Fruit fly (Drosophila melanogaster) whole organism, embryonic: ENCODE results near the gene Girdin.

ENCODE experiments used
- Blimp-1 ChIP-seq: fragments of 200-800 bp; sonication (Bioruptor generic); optimal IDR thresholded peaks from 3 replicates; lab custom pipeline; 2018; ENCODE audit warnings: missing biosample characterization, missing genetic modification characterization, mild to moderate bottlenecking, moderate library complexity, missing genetic modification reagents
- Bteb2 ChIP-seq: fragments of 200-800 bp; sonication (Bioruptor generic); optimal IDR thresholded peaks from 2 replicates; lab custom pipeline; 2016; ENCODE audit warnings: missing biosample characterization, missing genetic modification characterization
- CG10147 ChIP-seq: fragments of 200-800 bp; sonication (Bioruptor generic); optimal IDR thresholded peaks from 2 replicates; lab custom pipeline; 2019; ENCODE audit warnings: missing biosample characterization, mild to moderate bottlenecking, missing genetic modification characterization, moderate library complexity
- CG10462 ChIP-seq: fragments of 200-800 bp; sonication (Bioruptor generic); optimal IDR thresholded peaks from 2 replicates; lab custom pipeline; 2016; ENCODE audit warnings: missing biosample characterization, missing genetic modification characterization
- CG11247 ChIP-seq: fragments of 200-800 bp; sonication (Bioruptor generic); IDR thresholded peaks from 2 replicates; pipeline ENCODE4 v1.3.6; 2022; ENCODE audit warnings: missing biosample characterization, missing genetic modification characterization
- CG12155 ChIP-seq: fragments of 200-800 bp; sonication (Bioruptor generic); optimal IDR thresholded peaks from 3 replicates; lab custom pipeline; 2016; ENCODE audit warnings: missing biosample characterization, missing genetic modification characterization
- CG12391 ChIP-seq: fragments of 200-800 bp; sonication (Bioruptor generic); optimal IDR thresholded peaks from 3 replicates; lab custom pipeline; 2018; ENCODE audit warnings: missing biosample characterization, mild to moderate bottlenecking, missing genetic modification characterization, moderate library complexity
- CG12659 ChIP-seq: fragments of 200-800 bp; sonication (Bioruptor generic); optimal IDR thresholded peaks from 3 replicates; lab custom pipeline; 2017; ENCODE audit warnings: mild to moderate bottlenecking, missing biosample characterization, missing genetic modification reagents, missing genetic modification characterization
- CG14050 ChIP-seq: fragments of 200-800 bp; sonication (Bioruptor generic); IDR thresholded peaks from 3 replicates; pipeline ENCODE4 v1.3.6; 2022; ENCODE audit warnings: missing biosample characterization, missing genetic modification characterization
- CG14441 ChIP-seq: fragments of 200-800 bp; sonication (Bioruptor generic); IDR thresholded peaks from 2 replicates; pipeline ENCODE4 v1.3.6; 2022; ENCODE audit warnings: missing biosample characterization, missing genetic modification characterization
- CG14667 ChIP-seq: fragments of 200-800 bp; sonication (Bioruptor generic); IDR thresholded peaks from 2 replicates; pipeline ENCODE4 v1.3.6; 2022; ENCODE audit warnings: missing biosample characterization, missing genetic modification characterization
- CG16813 ChIP-seq: fragments of 200-800 bp; sonication (Bioruptor generic); IDR thresholded peaks from 3 replicates; pipeline ENCODE4 v1.3.6; 2022; ENCODE audit warnings: missing biosample characterization, missing genetic modification characterization; ENCODE audit not compliant: partially characterized antibody
- CG16815 ChIP-seq: fragments of 200-800 bp; sonication (Bioruptor generic); optimal IDR thresholded peaks from 3 replicates; lab custom pipeline; 2017; ENCODE audit warnings: missing biosample characterization, mild to moderate bottlenecking, missing genetic modification characterization
- CG17361 ChIP-seq: fragments of 200-800 bp; sonication (Bioruptor generic); IDR thresholded peaks from 3 replicates; pipeline ENCODE4 v1.3.6; 2022; ENCODE audit warnings: missing biosample characterization, missing genetic modification characterization
- CG1832 ChIP-seq: fragments of 200-800 bp; sonication (Bioruptor generic); optimal IDR thresholded peaks from 2 replicates; lab custom pipeline; 2017; ENCODE audit warnings: missing biosample characterization, mild to moderate bottlenecking, missing genetic modification characterization, inconsistent platforms
- CG18619 ChIP-seq: fragments of 200-800 bp; sonication (Bioruptor generic); optimal IDR thresholded peaks from 3 replicates; lab custom pipeline; 2017; ENCODE audit warnings: missing biosample characterization, mild to moderate bottlenecking, missing genetic modification characterization
- CG2875 ChIP-seq: fragments of 200-800 bp; sonication (Bioruptor generic); optimal IDR thresholded peaks from 2 replicates; lab custom pipeline; 2017; ENCODE audit warnings: missing biosample characterization, mild to moderate bottlenecking, missing genetic modification characterization, missing genetic modification reagents
- CG32767 ChIP-seq: fragments of 200-800 bp; sonication (Bioruptor generic); IDR thresholded peaks from 2 replicates; pipeline ENCODE4 v1.3.6; 2022; ENCODE audit warnings: missing biosample characterization, missing genetic modification characterization
- CG3407 ChIP-seq: fragments of 200-800 bp; sonication (Bioruptor generic); optimal IDR thresholded peaks from 2 replicates; lab custom pipeline; 2018; ENCODE audit warnings: missing biosample characterization, mild to moderate bottlenecking, missing genetic modification characterization
- CG34224 ChIP-seq: fragments of 200-800 bp; sonication (Bioruptor generic); IDR thresholded peaks from 3 replicates; pipeline ENCODE4 v1.3.6; 2022; ENCODE audit warnings: missing biosample characterization, missing genetic modification characterization; ENCODE audit not compliant: partially characterized antibody
- CG6272 ChIP-seq: fragments of 200-800 bp; sonication (Bioruptor generic); IDR thresholded peaks from 2 replicates; pipeline ENCODE4 v1.3.6; 2022; ENCODE audit warnings: missing biosample characterization, missing genetic modification characterization
- CG7839 ChIP-seq: fragments of 200-800 bp; sonication (Bioruptor generic); optimal IDR thresholded peaks from 3 replicates; lab custom pipeline; 2018; ENCODE audit warnings: missing biosample characterization, mild to moderate bottlenecking, missing genetic modification characterization, moderate library complexity
- CG9609 ChIP-seq: fragments of 200-800 bp; sonication (Bioruptor generic); optimal IDR thresholded peaks from 3 replicates; lab custom pipeline; 2016; ENCODE audit warnings: missing biosample characterization, missing genetic modification characterization
- CG9932 ChIP-seq: fragments of 200-800 bp; sonication (Bioruptor generic); IDR thresholded peaks from 2 replicates; pipeline ENCODE4 v1.3.6; 2022; ENCODE audit warnings: missing biosample characterization, missing genetic modification characterization
- Camta ChIP-seq: fragments of 200-800 bp; sonication (Bioruptor generic); optimal IDR thresholded peaks from 2 replicates; lab custom pipeline; 2016; ENCODE audit warnings: missing biosample characterization, missing genetic modification characterization
- Doc3 ChIP-seq: fragments of 200-800 bp; sonication (Bioruptor generic); IDR thresholded peaks from 3 replicates; pipeline ENCODE4 v1.3.6; 2022; ENCODE audit warnings: missing biosample characterization, missing genetic modification characterization; ENCODE audit not compliant: partially characterized antibody
- GATAe ChIP-seq: fragments of 200-800 bp; sonication (Bioruptor generic); conservative IDR thresholded peaks from 2 replicates; pipeline ENCODE4 v1.3.6; 2022; ENCODE audit warnings: missing biosample characterization, missing genetic modification characterization
- Gug ChIP-seq: fragments of 200-800 bp; sonication (Bioruptor generic); IDR thresholded peaks from 4 replicates; pipeline ENCODE4 v1.3.6; 2022; ENCODE audit warnings: missing biosample characterization, missing genetic modification characterization
- HLH3B ChIP-seq: fragments of 200-800 bp; sonication (Bioruptor generic); IDR thresholded peaks from 2 replicates; pipeline ENCODE4 v1.3.6; 2022; ENCODE audit warnings: missing biosample characterization, missing genetic modification characterization
- HLH4C ChIP-seq: fragments of 200-800 bp; sonication (Bioruptor generic); IDR thresholded peaks from 3 replicates; pipeline ENCODE4 v1.3.6; 2022; ENCODE audit warnings: missing biosample characterization, missing genetic modification characterization; ENCODE audit not compliant: partially characterized antibody
- Hr78 ChIP-seq, 2 experiments: fragments of 200-800 bp in 1 of 2; fragments of >200 bp in 1 of 2; sonication (Bioruptor generic) in 1 of 2; optimal IDR thresholded peaks; 2 replicates each; lab custom pipeline; 2017 to 2019; ENCODE audit warnings: missing biosample characterization in 2 of 2, missing genetic modification characterization in 2 of 2, mild to moderate bottlenecking in 1 of 2, moderate library complexity in 1 of 2
- Lim3 ChIP-seq: fragments of 200-800 bp; sonication (Bioruptor generic); IDR thresholded peaks from 2 replicates; pipeline ENCODE4 v1.3.6; 2022; ENCODE audit warnings: missing biosample characterization, missing genetic modification characterization
- Optix ChIP-seq: fragments of 200-800 bp; sonication (Bioruptor generic); IDR thresholded peaks from 3 replicates; pipeline ENCODE4 v1.3.6; 2022; ENCODE audit warnings: missing biosample characterization, missing genetic modification characterization
- Ptx1 ChIP-seq: fragments of 200-800 bp; sonication (Bioruptor generic); IDR thresholded peaks from 2 replicates; pipeline ENCODE4 v1.3.6; 2022; ENCODE audit warnings: missing biosample characterization, missing genetic modification characterization
- Usf ChIP-seq: fragments of 200-800 bp; sonication (Bioruptor generic); optimal IDR thresholded peaks from 2 replicates; lab custom pipeline; 2017; ENCODE audit warnings: missing genotype, missing biosample characterization, missing genetic modification characterization
- abd-A ChIP-seq: fragments of 200-800 bp; sonication (Bioruptor generic); optimal IDR thresholded peaks from 3 replicates; lab custom pipeline; 2019; ENCODE audit warnings: missing biosample characterization, mild to moderate bottlenecking, missing genetic modification characterization, moderate library complexity
- bcd ChIP-seq: fragments of 200-800 bp; sonication (Bioruptor generic); optimal IDR thresholded peaks from 2 replicates; lab custom pipeline; 2017; ENCODE audit warnings: missing biosample characterization, mild to moderate bottlenecking, missing genetic modification characterization
- cas ChIP-seq: fragments of 200-800 bp; sonication (Bioruptor generic); IDR thresholded peaks from 2 replicates; pipeline ENCODE4 v1.3.6; 2022; ENCODE audit warnings: missing biosample characterization, missing genetic modification characterization
- chinmo ChIP-seq: fragments of 200-800 bp; sonication (Bioruptor generic); IDR thresholded peaks from 4 replicates; pipeline ENCODE4 v1.3.6; 2022; ENCODE audit warnings: missing biosample characterization, missing genetic modification characterization; ENCODE audit not compliant: partially characterized antibody
- crc ChIP-seq: fragments of 200-800 bp; sonication (Bioruptor generic); optimal IDR thresholded peaks from 2 replicates; lab custom pipeline; 2016; ENCODE audit warnings: missing biosample characterization, missing genetic modification characterization
- dysf ChIP-seq: fragments of 200-800 bp; sonication (Bioruptor generic); IDR thresholded peaks from 3 replicates; pipeline ENCODE4 v1.3.6; 2022; ENCODE audit warnings: missing biosample characterization, missing genetic modification characterization
- exex ChIP-seq: fragments of 200-800 bp; sonication (Bioruptor generic); optimal IDR thresholded peaks from 4 replicates; lab custom pipeline; 2018; ENCODE audit warnings: missing biosample characterization, mild to moderate bottlenecking, missing genetic modification characterization, moderate library complexity
- ftz-f1 ChIP-seq: fragments of 200-800 bp; sonication (Bioruptor generic); optimal IDR thresholded peaks from 2 replicates; lab custom pipeline; 2016; ENCODE audit warnings: missing biosample characterization, missing genetic modification characterization
- gfzf ChIP-seq: fragments of 200-800 bp; sonication (Bioruptor generic); optimal IDR thresholded peaks from 2 replicates; lab custom pipeline; 2016; ENCODE audit warnings: missing biosample characterization, mild to moderate bottlenecking, missing genetic modification characterization, moderate library complexity
- nmo ChIP-seq: fragments of 200-800 bp; sonication (Bioruptor generic); optimal IDR thresholded peaks from 2 replicates; lab custom pipeline; 2018; ENCODE audit warnings: missing biosample characterization, mild to moderate bottlenecking, missing genetic modification characterization, moderate library complexity
- pzg ChIP-seq: fragments of 200-800 bp; sonication (Bioruptor generic); optimal IDR thresholded peaks from 3 replicates; lab custom pipeline; 2018; ENCODE audit warnings: missing biosample characterization, mild to moderate bottlenecking, missing genetic modification characterization, moderate library complexity
- schlank ChIP-seq: fragments of 200-800 bp; sonication (Bioruptor generic); optimal IDR thresholded peaks from 2 replicates; lab custom pipeline; 2018; ENCODE audit warnings: missing biosample characterization, mild to moderate bottlenecking, missing genetic modification characterization
- sisA ChIP-seq: fragments of 200-800 bp; sonication (Bioruptor generic); IDR thresholded peaks from 2 replicates; pipeline ENCODE4 v1.3.6; 2022; ENCODE audit warnings: missing biosample characterization, missing genetic modification characterization
- sqz ChIP-seq: fragments of 200-800 bp; sonication (Bioruptor generic); optimal IDR thresholded peaks from 3 replicates; lab custom pipeline; 2018; ENCODE audit warnings: missing biosample characterization, mild to moderate bottlenecking, missing genetic modification characterization
- wor ChIP-seq: fragments of 200-800 bp; sonication (Bioruptor generic); IDR thresholded peaks from 2 replicates; pipeline ENCODE4 v1.3.6; 2022; ENCODE audit warnings: missing biosample characterization, missing genetic modification characterization
- z ChIP-seq: fragments of 200-800 bp; sonication (Bioruptor generic); IDR thresholded peaks from 3 replicates; pipeline ENCODE4 v1.3.6; 2022; ENCODE audit warnings: missing biosample characterization, missing genetic modification characterization

Girdin gene

DNA sequence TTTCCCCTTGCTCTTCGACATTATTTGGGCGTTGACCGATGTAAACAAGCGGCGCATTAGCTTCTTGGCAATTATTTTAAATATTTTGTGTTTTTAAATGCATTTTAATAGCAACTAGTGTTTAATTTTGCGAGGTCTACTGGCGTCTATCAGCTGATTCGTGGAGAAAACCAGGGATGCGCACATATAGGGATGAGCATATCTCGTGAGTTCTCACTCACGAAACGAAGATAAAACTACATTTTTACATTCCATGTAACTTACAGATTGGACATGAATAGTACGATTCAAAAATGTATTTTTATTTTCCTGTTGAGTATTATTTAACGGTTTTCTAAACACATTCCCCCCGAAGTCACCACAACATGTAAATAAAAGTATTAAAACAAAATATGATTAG is 18.7 kb downstream of the Girdin start, which contains the start of gene CG14966 (continued):
- TF ChIP-seq CG2875 (GFP tag; lab: Kevin White, UChicago), result no peak
- TF ChIP-seq Hr78 (GFP tag; optimal IDR thresholded peaks at IDR 0.05; lab: Kevin White, UChicago), result no peak
- 0 out of 2 replicates have a peak, but pooled peaks have one; percentile 16 for TF ChIP-seq CG14441 (GFP tag; lab: Robert Waterston, UW)
- no peak for TF ChIP-seq CG9609 (GFP tag; lab: Kevin White, UChicago)
- TF ChIP-seq Bteb2 (GFP tag; lab: Kevin White, UChicago), result peak; percentile 23
- peak; percentile 91 for TF ChIP-seq CG16813
- TF ChIP-seq CG14050 (GFP tag; lab: Robert Waterston, UW), result no peak
- no peak for TF ChIP-seq CG14667 (GFP tag; lab: Robert Waterston, UW)
- TF ChIP-seq CG32767 (GFP tag; lab: Robert Waterston, UW), result no peak
- TF ChIP-seq CG7839 (tag; lab: Kevin White, UChicago), result peak; percentile 23
- peak; percentile 62 for TF ChIP-seq CG12659 (GFP tag; lab: Kevin White, UChicago)
- TF ChIP-seq Optix (GFP tag; lab: Robert Waterston, UW), result no peak
- no peak for TF ChIP-seq CG10462 (GFP tag; lab: Kevin White, UChicago)
- peak; percentile 32 for TF ChIP-seq CG12155
- 0 out of 3 replicates have a peak, but pooled peaks have one; percentile 24 for TF ChIP-seq CG17361 (GFP tag; lab: Robert Waterston, UW)
- TF ChIP-seq CG9932, result peak; percentile 78
- peak; percentile 2 for TF ChIP-seq exex
- TF ChIP-seq CG6272 (GFP tag; lab: Robert Waterston, UW), result no peak
- TF ChIP-seq crc (GFP tag; lab: Kevin White, UChicago), result no peak
- no peak for TF ChIP-seq GATAe
- no peak for TF ChIP-seq schlank (tag; lab: Kevin White, UChicago)
- TF ChIP-seq z (GFP tag; lab: Robert Waterston, UW), result no peak
- no peak for TF ChIP-seq CG3407 (GFP tag; lab: Kevin White, UChicago)
- TF ChIP-seq cas (GFP tag; lab: Robert Waterston, UW), result no peak
- TF ChIP-seq CG18619 (GFP tag; lab: Kevin White, UChicago), result no peak
- TF ChIP-seq Ptx1, result peak; percentile 23; the same call in 1 of the 2 replicates
- peak; percentile 0 for TF ChIP-seq Camta (GFP tag; lab: Kevin White, UChicago)
- peak; percentile 76 for TF ChIP-seq HLH4C (GFP tag; lab: Robert Waterston, UW)
- peak; percentile 33 for TF ChIP-seq CG12391 (tag; lab: Kevin White, UChicago)
- peak; percentile 42 for TF ChIP-seq gfzf (GFP tag; lab: Kevin White, UChicago)
- TF ChIP-seq Doc3 (GFP tag; lab: Robert Waterston, UW), result peak; percentile 89
- peak; percentile 5 for TF ChIP-seq CG10147 (GFP tag; lab: Kevin White, UChicago)
- no peak for TF ChIP-seq sqz (GFP tag; lab: Kevin White, UChicago)
- TF ChIP-seq CG11247, result no peak
- peak; percentile 89 for TF ChIP-seq pzg (GFP tag; lab: Kevin White, UChicago)
- TF ChIP-seq Blimp-1 (GFP tag; lab: Kevin White, UChicago), result no peak
- TF ChIP-seq CG1832, result no peak
- no peak for TF ChIP-seq dysf (GFP tag; lab: Robert Waterston, UW)
- no peak for TF ChIP-seq HLH3B (GFP tag; lab: Robert Waterston, UW)
- no peak for TF ChIP-seq CG16815 (GFP tag; lab: Kevin White, UChicago)
- TF ChIP-seq sisA (GFP tag; lab: Robert Waterston, UW), result no peak
- no peak for TF ChIP-seq bcd
- TF ChIP-seq CG34224 (GFP tag; lab: Robert Waterston, UW), result peak; percentile 90
- TF ChIP-seq ftz-f1 (GFP tag; lab: Kevin White, UChicago), result no peak
- no peak for TF ChIP-seq wor (GFP tag; lab: Robert Waterston, UW)
- peak; percentile 5; the same call in 1 of the 4 replicates for TF ChIP-seq Gug
- no peak for TF ChIP-seq Lim3 (GFP tag; lab: Robert Waterston, UW)
- TF ChIP-seq nmo, result peak; percentile 43
- no peak for TF ChIP-seq abd-A (tag; lab: Kevin White, UChicago)
- TF ChIP-seq chinmo (GFP tag; lab: Robert Waterston, UW), result peak; percentile 53; the same call in 1 of the 4 replicates
- no peak for TF ChIP-seq Usf (GFP tag; lab: Kevin White, UChicago)
